Fruit fly (Drosophila melanogaster) whole organism, embryonic: ENCODE data around the gene Dmtn.

ENCODE experiments used
- Adf1 ChIP-seq: fragments of 200-800 bp; sonication (Bioruptor generic); IDR thresholded peaks from 2 replicates; pipeline ENCODE4 v1.3.6; 2022; ENCODE audit warnings: missing biosample characterization, missing genetic modification characterization
- Awh ChIP-seq: fragments of 200-800 bp; sonication (Bioruptor generic); IDR thresholded peaks from 2 replicates; pipeline ENCODE4, ENCODE4 v1.3.6; 2022; ENCODE audit warnings: missing biosample characterization, missing genetic modification characterization
- C15 ChIP-seq: fragments of 200-800 bp; sonication (Bioruptor generic); IDR thresholded peaks from 3 replicates; pipeline ENCODE4 v1.3.6; 2022; ENCODE audit warnings: missing biosample characterization, missing genetic modification characterization
- CG10274 ChIP-seq: fragments of 200-800 bp; sonication (Bioruptor generic); optimal IDR thresholded peaks from 3 replicates; lab custom pipeline; 2017; ENCODE audit warnings: missing biosample characterization, mild to moderate bottlenecking, missing genetic modification characterization
- CG12155 ChIP-seq: fragments of 200-800 bp; sonication (Bioruptor generic); optimal IDR thresholded peaks from 3 replicates; lab custom pipeline; 2016; ENCODE audit warnings: missing biosample characterization, missing genetic modification characterization
- CG15269 ChIP-seq: fragments of 200-800 bp; sonication (Bioruptor generic); optimal IDR thresholded peaks from 2 replicates; lab custom pipeline; 2018; ENCODE audit warnings: missing biosample characterization, mild to moderate bottlenecking, missing genetic modification characterization, moderate library complexity
- CG16815 ChIP-seq: fragments of 200-800 bp; sonication (Bioruptor generic); optimal IDR thresholded peaks from 3 replicates; lab custom pipeline; 2017; ENCODE audit warnings: missing biosample characterization, mild to moderate bottlenecking, missing genetic modification characterization
- CG17328 ChIP-seq: fragments of 200-800 bp; sonication (Bioruptor generic); IDR thresholded peaks from 2 replicates; pipeline ENCODE4 v1.3.6; 2022; ENCODE audit warnings: missing biosample characterization, missing genetic modification characterization
- CG18619 ChIP-seq: fragments of 200-800 bp; sonication (Bioruptor generic); optimal IDR thresholded peaks from 3 replicates; lab custom pipeline; 2017; ENCODE audit warnings: missing biosample characterization, mild to moderate bottlenecking, missing genetic modification characterization
- CG18764 ChIP-seq: fragments of 200-800 bp; sonication (Bioruptor generic); optimal IDR thresholded peaks from 3 replicates; lab custom pipeline; 2016; ENCODE audit warnings: missing biosample characterization, missing genetic modification characterization
- CG2116 ChIP-seq: fragments of 200-800 bp; sonication (Bioruptor generic); optimal IDR thresholded peaks from 3 replicates; lab custom pipeline; 2018; ENCODE audit warnings: missing biosample characterization, mild to moderate bottlenecking, missing genetic modification characterization
- CG30403 ChIP-seq: fragments of 200-800 bp; sonication (Bioruptor generic); optimal IDR thresholded peaks from 3 replicates; lab custom pipeline; 2016; ENCODE audit warnings: missing biosample characterization, missing genetic modification characterization
- CG31388 ChIP-seq: fragments of 200-800 bp; sonication (Bioruptor generic); optimal IDR thresholded peaks from 2 replicates; lab custom pipeline; 2016; ENCODE audit warnings: missing biosample characterization, missing genetic modification characterization
- CG5245 ChIP-seq: fragments of 200-800 bp; sonication (Bioruptor generic); optimal IDR thresholded peaks from 3 replicates; lab custom pipeline; 2016; ENCODE audit warnings: missing biosample characterization, missing genetic modification characterization
- CG6272 ChIP-seq: fragments of 200-800 bp; sonication (Bioruptor generic); IDR thresholded peaks from 2 replicates; pipeline ENCODE4 v1.3.6; 2022; ENCODE audit warnings: missing biosample characterization, missing genetic modification characterization
- CG6654 ChIP-seq: fragments of 200-800 bp; sonication (Bioruptor generic); optimal IDR thresholded peaks from 2 replicates; lab custom pipeline; 2017; ENCODE audit warnings: missing biosample characterization, mild to moderate bottlenecking, missing genetic modification characterization
- CG8290 ChIP-seq, 3 experiments: fragments of 200-800 bp; sonication (Bioruptor generic); optimal IDR thresholded peaks; 2 replicates each; lab custom pipeline; 2016 to 2019; ENCODE audit warnings: missing biosample characterization in 3 of 3, missing genetic modification characterization in 3 of 3, mild to moderate bottlenecking in 2 of 3, moderate library complexity in 1 of 3
- CG8359 ChIP-seq: fragments of 200-800 bp; sonication (Bioruptor generic); optimal IDR thresholded peaks from 2 replicates; lab custom pipeline; 2017; ENCODE audit warnings: missing biosample characterization, mild to moderate bottlenecking, missing genetic modification characterization, borderline replicate concordance
- CG8388 ChIP-seq: fragments of 200-800 bp; sonication (Bioruptor generic); optimal IDR thresholded peaks from 2 replicates; lab custom pipeline; 2019; ENCODE audit warnings: missing biosample characterization, mild to moderate bottlenecking, missing genetic modification characterization, moderate library complexity
- Chrac-16 ChIP-seq: fragments of 200-800 bp; sonication (Bioruptor generic); optimal IDR thresholded peaks from 3 replicates; lab custom pipeline; 2016; ENCODE audit warnings: missing biosample characterization, missing genetic modification characterization
- Dip3 ChIP-seq: fragments of 200-800 bp; sonication (Bioruptor generic); optimal IDR thresholded peaks from 3 replicates; lab custom pipeline; 2016; ENCODE audit warnings: missing biosample characterization, missing genetic modification characterization
- Doc2 ChIP-seq: fragments of 200-800 bp; sonication (Bioruptor generic); IDR thresholded peaks from 2 replicates; pipeline ENCODE4 v1.3.6; 2022; ENCODE audit warnings: missing biosample characterization, missing genetic modification characterization
- Fer2 ChIP-seq: fragments of 200-800 bp; sonication (Bioruptor generic); optimal IDR thresholded peaks from 2 replicates; lab custom pipeline; 2018; ENCODE audit warnings: missing biosample characterization, mild to moderate bottlenecking, missing genetic modification characterization, moderate library complexity
- Hey ChIP-seq: fragments of 200-800 bp; sonication (Bioruptor generic); optimal IDR thresholded peaks from 3 replicates; lab custom pipeline; 2018; ENCODE audit warnings: missing biosample characterization, mild to moderate bottlenecking, missing genetic modification characterization
- Hr3 ChIP-seq: fragments of 200-800 bp; sonication (Bioruptor generic); optimal IDR thresholded peaks from 3 replicates; lab custom pipeline; 2016; ENCODE audit warnings: missing biosample characterization, missing genetic modification characterization
- Hr39 ChIP-seq: fragments of >200 bp; optimal IDR thresholded peaks from 2 replicates; lab custom pipeline; 2017
- Hr78 ChIP-seq, 2 experiments: fragments of 200-800 bp in 1 of 2; fragments of >200 bp in 1 of 2; sonication (Bioruptor generic) in 1 of 2; optimal IDR thresholded peaks; 2 replicates each; lab custom pipeline; 2017 to 2019; ENCODE audit warnings: missing biosample characterization in 2 of 2, missing genetic modification characterization in 2 of 2, mild to moderate bottlenecking in 1 of 2, moderate library complexity in 1 of 2
- Hsf ChIP-seq: fragments of 200-800 bp; sonication (Bioruptor generic); optimal IDR thresholded peaks from 3 replicates; lab custom pipeline; 2016; ENCODE audit warnings: missing biosample characterization, missing genetic modification characterization
- NK7.1 ChIP-seq: fragments of 200-800 bp; sonication (Bioruptor generic); optimal IDR thresholded peaks from 3 replicates; lab custom pipeline; 2016; ENCODE audit warnings: missing biosample characterization, missing genetic modification characterization
- PHDP ChIP-seq: fragments of 200-800 bp; sonication (Bioruptor generic); optimal IDR thresholded peaks from 3 replicates; lab custom pipeline; 2018; ENCODE audit warnings: missing biosample characterization, mild to moderate bottlenecking, missing genetic modification characterization, moderate library complexity
- Taf1 ChIP-seq: fragments of 200-800 bp; sonication (Bioruptor generic); IDR thresholded peaks from 2 replicates; pipeline ENCODE4 v1.3.6; 2022; ENCODE audit warnings: missing biosample characterization, missing genetic modification characterization
- amos ChIP-seq: fragments of 200-800 bp; sonication (Bioruptor generic); IDR thresholded peaks from 2 replicates; pipeline ENCODE4 v1.3.6; 2022; ENCODE audit warnings: missing biosample characterization, missing genetic modification characterization; ENCODE audit not compliant: partially characterized antibody
- ase ChIP-seq: fragments of 200-800 bp; sonication (Bioruptor generic); IDR thresholded peaks from 3 replicates; pipeline ENCODE4 v1.3.6; 2022; ENCODE audit warnings: missing biosample characterization, missing genetic modification characterization
- az2 ChIP-seq: fragments of 200-800 bp; sonication (Bioruptor generic); optimal IDR thresholded peaks from 3 replicates; lab custom pipeline; 2016; ENCODE audit warnings: missing biosample characterization, missing genetic modification characterization
- bab2 ChIP-seq: fragments of 200-800 bp; sonication (Bioruptor generic); optimal IDR thresholded peaks from 2 replicates; lab custom pipeline; 2016; ENCODE audit warnings: missing biosample characterization, missing genetic modification characterization
- bigmax ChIP-seq: fragments of 200-800 bp; sonication (Bioruptor generic); optimal IDR thresholded peaks from 2 replicates; lab custom pipeline; 2018; ENCODE audit warnings: missing biosample characterization, mild to moderate bottlenecking, missing genetic modification characterization
- br ChIP-seq: fragments of >200 bp; optimal IDR thresholded peaks from 2 replicates; lab custom pipeline; 2017
- exex ChIP-seq: fragments of 200-800 bp; sonication (Bioruptor generic); optimal IDR thresholded peaks from 4 replicates; lab custom pipeline; 2018; ENCODE audit warnings: missing biosample characterization, mild to moderate bottlenecking, missing genetic modification characterization, moderate library complexity
- gcm ChIP-seq: fragments of 200-800 bp; sonication (Bioruptor generic); optimal IDR thresholded peaks from 2 replicates; lab custom pipeline; 2019; ENCODE audit warnings: missing biosample characterization, mild to moderate bottlenecking, missing genetic modification characterization, moderate library complexity
- gt ChIP-seq: fragments of 200-800 bp; sonication (Bioruptor generic); IDR thresholded peaks from 2 replicates; pipeline ENCODE4 v1.3.6; 2022; ENCODE audit warnings: missing biosample characterization, missing genetic modification characterization
- hkb ChIP-seq, 2 experiments: fragments of 200-800 bp in 1 of 2; fragments of >200 bp in 1 of 2; sonication (Bioruptor generic) in 1 of 2; IDR thresholded peaks in 1 of 2; optimal IDR thresholded peaks in 1 of 2; 2 replicates each; pipeline versions ENCODE4 v1.3.6 to Lab custom; 2017 to 2022; ENCODE audit warnings: missing biosample characterization in 1 of 2, missing genetic modification characterization in 1 of 2
- hth ChIP-seq: fragments of >200 bp; optimal IDR thresholded peaks from 2 replicates; lab custom pipeline; 2017; ENCODE audit warnings: inconsistent platforms
- ind ChIP-seq: fragments of 200-800 bp; sonication (Bioruptor generic); optimal IDR thresholded peaks from 3 replicates; lab custom pipeline; 2016; ENCODE audit warnings: missing biosample characterization, missing genetic modification characterization
- ken ChIP-seq: fragments of 200-800 bp; sonication (Bioruptor generic); IDR thresholded peaks from 3 replicates; pipeline ENCODE4 v1.3.6; 2022; ENCODE audit warnings: missing biosample characterization, missing genetic modification characterization
- kni ChIP-seq: fragments of 200-800 bp; sonication (Bioruptor generic); optimal IDR thresholded peaks from 3 replicates; lab custom pipeline; 2017; ENCODE audit warnings: mild to moderate bottlenecking, missing biosample characterization, missing genetic modification reagents, missing genetic modification characterization
- nau ChIP-seq: fragments of 200-800 bp; sonication (Bioruptor generic); optimal IDR thresholded peaks from 3 replicates; lab custom pipeline; 2017; ENCODE audit warnings: missing biosample characterization, mild to moderate bottlenecking, missing genetic modification characterization, missing genetic modification reagents
- sima ChIP-seq: fragments of 200-800 bp; sonication (Bioruptor generic); optimal IDR thresholded peaks from 2 replicates; lab custom pipeline; 2016; ENCODE audit warnings: missing biosample characterization, missing genetic modification characterization
- slp2 ChIP-seq: fragments of 200-800 bp; sonication (Bioruptor generic); optimal IDR thresholded peaks from 2 replicates; lab custom pipeline; 2016; ENCODE audit warnings: missing biosample characterization, missing genetic modification characterization
- unpg ChIP-seq: fragments of 200-800 bp; sonication (Bioruptor generic); optimal IDR thresholded peaks from 3 replicates; lab custom pipeline; 2018; ENCODE audit warnings: missing biosample characterization, mild to moderate bottlenecking, missing genetic modification characterization, moderate library complexity

Gene Dmtn

dm6 chr3R:6414439-6415344 is 9.0 kb upstream of the Dmtn start (continued):
- TF ChIP-seq Fer2 (tag; lab: Kevin White, UChicago), result no peak
- no peak for TF ChIP-seq CG18764
- no peak for TF ChIP-seq CG10274
- TF ChIP-seq unpg (GFP tag; lab: Kevin White, UChicago), result peak; percentile 56
- peak in 1 of 2 experiments; percentile 90 for TF ChIP-seq Hr78 (GFP tag; optimal IDR thresholded peaks at IDR 0.05; lab: Kevin White, UChicago)
- TF ChIP-seq ase (GFP tag; lab: Robert Waterston, UW), result no peak
- peak; percentile 57 for TF ChIP-seq Hey (tag; lab: Kevin White, UChicago)
- TF ChIP-seq CG6272 (GFP tag; lab: Robert Waterston, UW), result no peak
- TF ChIP-seq exex (tag; lab: Kevin White, UChicago), result no peak
- peak; percentile 21 for TF ChIP-seq CG8388
- TF ChIP-seq C15 (GFP tag; lab: Robert Waterston, UW), result no peak
- no peak for TF ChIP-seq gcm (GFP tag; lab: Kevin White, UChicago)
- peak; percentile 14 for TF ChIP-seq CG12155 (GFP tag; lab: Kevin White, UChicago)
- TF ChIP-seq sima, result no peak
- peak; percentile 1 for TF ChIP-seq CG8359 (GFP tag; lab: Kevin White, UChicago)
- TF ChIP-seq CG18619, result peak; percentile 18
- TF ChIP-seq hkb (optimal IDR thresholded peaks at IDR 0.05; lab: Kevin White, UChicago), result no peak
- no peak for TF ChIP-seq hkb (GFP tag; IDR thresholded peaks at IDR 0.05; lab: Robert Waterston, UW)
- no peak for TF ChIP-seq bigmax
- no peak for TF ChIP-seq Dip3 (GFP tag; lab: Kevin White, UChicago)
- TF ChIP-seq Hr39 (lab: Kevin White, UChicago), result peak; percentile 46
- TF ChIP-seq slp2 (GFP tag; lab: Kevin White, UChicago), result no peak
- peak; percentile 33; the same call in 1 of the 2 replicates for TF ChIP-seq Adf1 (GFP tag; lab: Robert Waterston, UW)
- TF ChIP-seq kni (GFP tag; lab: Kevin White, UChicago), result no peak
- TF ChIP-seq CG16815, result no peak
- no peak for TF ChIP-seq gt (GFP tag; lab: Robert Waterston, UW)
- peak; percentile 55 for TF ChIP-seq CG15269 (tag; lab: Kevin White, UChicago)
- no peak for TF ChIP-seq CG5245 (GFP tag; lab: Kevin White, UChicago)
- TF ChIP-seq Hsf (GFP tag; lab: Kevin White, UChicago), result no peak
- TF ChIP-seq PHDP (tag; lab: Kevin White, UChicago), result peak; percentile 45
- no peak for TF ChIP-seq ken (GFP tag; lab: Robert Waterston, UW)
- no peak for TF ChIP-seq CG31388 (GFP tag; lab: Kevin White, UChicago)
- no peak for TF ChIP-seq CG6654 (GFP tag; lab: Kevin White, UChicago)
- TF ChIP-seq NK7.1, result no peak
- peak; percentile 53 for TF ChIP-seq nau (GFP tag; lab: Kevin White, UChicago)
- TF ChIP-seq CG17328 (GFP tag; lab: Robert Waterston, UW), result no peak
- no peak for TF ChIP-seq amos (GFP tag; lab: Robert Waterston, UW)
- no peak for TF ChIP-seq bab2 (GFP tag; lab: Kevin White, UChicago)
- no peak for TF ChIP-seq az2 (GFP tag; lab: Kevin White, UChicago)
- TF ChIP-seq ind (GFP tag; lab: Kevin White, UChicago), result no peak
- TF ChIP-seq br (lab: Kevin White, UChicago), result no peak
- no peak for TF ChIP-seq Awh (GFP tag; lab: Robert Waterston, UW)
- TF ChIP-seq hth (lab: Kevin White, UChicago), result no peak
- no peak for TF ChIP-seq Taf1
- TF ChIP-seq CG8290 (GFP tag; optimal IDR thresholded peaks at IDR 0.05; lab: Kevin White, UChicago), result no peak
- TF ChIP-seq CG8290 (tag; optimal IDR thresholded peaks at IDR 0.05; lab: Kevin White, UChicago), result peak in 1 of 2 experiments; percentile 28
- TF ChIP-seq CG2116 (GFP tag; lab: Kevin White, UChicago), result no peak
- peak; percentile 55 for TF ChIP-seq CG30403
- TF ChIP-seq Chrac-16 (GFP tag; lab: Kevin White, UChicago), result no peak
- peak; percentile 19 for TF ChIP-seq Hr3
- TF ChIP-seq Doc2 (GFP tag; lab: Robert Waterston, UW), result no peak
